Worm (Caenorhabditis elegans) whole organism, L3 larva: ENCODE data around the gene srx-86.

Experiments
- R02D3.7 ChIP-seq: fragments of 150-350 bp; optimal IDR thresholded peaks from 2 replicates; lab custom pipeline; 2014; ENCODE audit warnings: missing biosample characterization, missing genetic modification characterization
- aly-2 ChIP-seq: fragments of 150-350 bp; optimal IDR thresholded peaks from 2 replicates; lab custom pipeline; 2014; ENCODE audit warnings: missing biosample characterization, missing genetic modification characterization
- ama-1 ChIP-seq: fragments of 150-350 bp; optimal IDR thresholded peaks from 2 replicates; lab custom pipeline; 2018
- ceh-82 ChIP-seq: fragments of 150-350 bp; optimal IDR thresholded peaks from 2 replicates; lab custom pipeline; 2014; ENCODE audit warnings: missing biosample characterization, missing genetic modification characterization
- ceh-9 ChIP-seq: sonication (generic microtip); optimal IDR thresholded peaks from 2 replicates; lab custom pipeline; 2018; ENCODE audit warnings: missing biosample characterization, missing genetic modification characterization
- fos-1 ChIP-seq: fragments of 150-350 bp; optimal IDR thresholded peaks from 2 replicates; lab custom pipeline; 2014; ENCODE audit warnings: missing biosample characterization, missing genetic modification characterization
- hmg-11 ChIP-seq: sonication (generic microtip); optimal IDR thresholded peaks from 2 replicates; lab custom pipeline; 2016; ENCODE audit warnings: missing genetic modification characterization, missing compliant biosample characterization
- jun-1 ChIP-seq: fragments of 150-350 bp; optimal IDR thresholded peaks from 2 replicates; lab custom pipeline; 2014; ENCODE audit warnings: missing biosample characterization, missing genetic modification reagents, missing genetic modification characterization
- lin-39 ChIP-seq: fragments of 150-350 bp; optimal IDR thresholded peaks from 2 replicates; lab custom pipeline; 2018; ENCODE audit warnings: missing biosample characterization, missing genetic modification reagents, missing genetic modification characterization
- nhr-23 ChIP-seq: fragments of 150-350 bp; optimal IDR thresholded peaks from 2 replicates; lab custom pipeline; 2014; ENCODE audit warnings: missing biosample characterization, missing genetic modification reagents, missing genetic modification characterization
- nhr-28 ChIP-seq: fragments of 150-350 bp; optimal IDR thresholded peaks from 2 replicates; lab custom pipeline; 2014; ENCODE audit warnings: missing biosample characterization, missing genetic modification characterization
- tbx-2 ChIP-seq: sonication (generic microtip); optimal IDR thresholded peaks from 2 replicates; lab custom pipeline; 2016; ENCODE audit warnings: mild to moderate bottlenecking, missing genetic modification characterization, missing compliant biosample characterization
- unc-62 ChIP-seq: fragments of 150-350 bp; sonication (generic microtip); optimal IDR thresholded peaks from 4 replicates; lab custom pipeline; 2014; ENCODE audit warnings: missing biosample characterization, missing genetic modification reagents, missing genetic modification characterization

DNA sequence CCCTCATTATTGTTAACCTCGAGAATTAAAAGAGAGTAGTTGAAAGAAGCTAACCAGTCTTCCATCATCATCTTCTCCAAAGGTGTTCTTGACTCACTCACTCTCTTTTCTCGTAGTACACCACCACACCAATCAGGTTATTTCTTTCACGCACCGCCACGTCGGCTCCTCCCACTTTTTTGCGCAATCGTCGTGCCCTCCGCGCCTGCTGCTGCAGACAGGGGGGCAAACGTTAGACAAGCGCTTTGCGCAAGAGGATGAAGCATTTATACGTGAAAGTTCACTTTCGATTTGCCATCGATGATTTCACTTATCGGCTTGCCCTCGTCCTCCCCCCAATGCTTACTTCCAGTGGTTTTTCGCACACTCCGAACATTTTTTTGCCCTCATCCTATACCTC lies 37.4 kb upstream of the srx-86 start:
- TF ChIP-seq nhr-23 (tag; lab: Kevin White, UChicago) (no peak), ama-1 (lab: Kevin White, UChicago) (no peak), ceh-82 (no peak), R02D3.7 (no peak), nhr-28 (tag; lab: Kevin White, UChicago) (no peak), lin-39 (no peak), jun-1 (tag; lab: Kevin White, UChicago) (no peak), tbx-2 (tag; lab: Kevin White, UChicago) (no peak), hmg-11 (tag; lab: Kevin White, UChicago) (no peak), aly-2 (tag; lab: Kevin White, UChicago) (no peak), unc-62 (GFP tag; lab: Kevin White, UChicago) (no peak), ceh-9 (tag; lab: Kevin White, UChicago) (no peak), fos-1 (no peak)
